1 fruit fly cellular context compared by ENCODE assay signal in the genomic region with DNA sequence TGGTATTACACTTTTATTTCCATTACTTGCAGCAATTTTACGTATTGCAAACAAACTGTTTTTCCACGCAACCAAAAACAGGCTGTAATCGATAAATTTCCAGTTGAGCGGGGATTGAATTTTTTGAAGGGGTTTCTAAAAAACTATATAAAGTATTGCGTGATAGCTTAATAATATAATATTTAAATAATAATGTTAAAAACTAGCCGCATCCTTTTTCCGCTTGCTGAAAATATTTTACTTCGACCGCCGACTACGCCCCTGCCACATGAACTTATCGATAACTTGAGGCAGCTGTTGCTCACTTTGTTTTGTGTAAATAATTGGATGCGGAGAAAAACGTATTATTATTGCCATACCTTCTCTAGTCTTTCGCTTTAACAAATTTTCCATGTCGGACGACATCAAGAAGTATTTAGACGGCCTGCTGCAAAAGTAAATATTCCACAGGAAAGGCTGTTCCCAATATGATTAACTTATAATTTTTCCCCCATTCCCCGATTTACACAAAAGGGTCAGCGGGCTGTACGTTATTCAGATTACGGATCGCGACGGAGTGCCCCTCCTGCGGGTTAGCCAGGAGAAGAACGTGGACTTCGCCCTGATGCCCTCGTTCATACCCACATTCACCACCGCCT.
TF ChIP-seq lines count a peak whose summit lies in the region.

A gene (minus strand): TSS at position 87 of the 638 bp plus-strand sequence.
A gene (plus strand): TSS at position 289 of the 638 bp plus-strand sequence.

TF ChIP-seq in whole organism, embryonic, 481 proteins besides CTCF, POLR2A, EP300 and RAD21 (continued from another document and continues in another):
- peak; percentile 99 for TF ChIP-seq Gug (GFP tag; IDR thresholded peaks at IDR 0.05; lab: Robert Waterston, UW)
- peak; percentile 84 for TF ChIP-seq sug (tag; optimal IDR thresholded peaks at IDR 0.05; lab: Kevin White, UChicago)
- peak; percentile 98 for TF ChIP-seq GATAe (GFP tag; conservative IDR thresholded peaks at IDR 0.05; lab: Robert Waterston, UW)
- peak; percentile 86 for TF ChIP-seq maf-S (GFP tag; optimal IDR thresholded peaks at IDR 0.05; lab: Kevin White, UChicago)
- peak; percentile 92 for TF ChIP-seq HLH54F (GFP tag; optimal IDR thresholded peaks at IDR 0.05; lab: Kevin White, UChicago)
- TF ChIP-seq CG14667 (GFP tag; IDR thresholded peaks at IDR 0.05; lab: Robert Waterston, UW) = peak; percentile 99
- TF ChIP-seq nom (GFP tag; optimal IDR thresholded peaks at IDR 0.05; lab: Kevin White, UChicago) = peak; percentile 81
- TF ChIP-seq Mrtf (GFP tag; IDR thresholded peaks at IDR 0.05; lab: Robert Waterston, UW) = peak; percentile 99
- TF ChIP-seq Fer2 (tag; optimal IDR thresholded peaks at IDR 0.05; lab: Kevin White, UChicago) = peak; percentile 96
- TF ChIP-seq ab (GFP tag; optimal IDR thresholded peaks at IDR 0.05; lab: Kevin White, UChicago) = peak; percentile 81
- TF ChIP-seq gce (GFP tag; IDR thresholded peaks at IDR 0.05; lab: Robert Waterston, UW) = peak; percentile 99
- TF ChIP-seq sim (GFP tag; IDR thresholded peaks at IDR 0.05; lab: Robert Waterston, UW) = peak; percentile 97
- peak; percentile 99 for TF ChIP-seq Xrp1 (GFP tag; IDR thresholded peaks at IDR 0.05; lab: Robert Waterston, UW)
- peak; percentile 82 for TF ChIP-seq Bdp1 (GFP tag; optimal IDR thresholded peaks at IDR 0.05; lab: Kevin White, UChicago)
- TF ChIP-seq en (GFP tag; optimal IDR thresholded peaks at IDR 0.05; lab: Kevin White, UChicago) = peak; percentile 31
- peak; percentile 88 for TF ChIP-seq kah (GFP tag; optimal IDR thresholded peaks at IDR 0.05; lab: Kevin White, UChicago)
- no peak for TF ChIP-seq Neu2 (GFP tag; optimal IDR thresholded peaks at IDR 0.05; lab: Kevin White, UChicago; ENCODE audit: borderline replicate concordance)
- TF ChIP-seq CG1792 (GFP tag; optimal IDR thresholded peaks at IDR 0.05; lab: Kevin White, UChicago) = peak; percentile 48
- peak; percentile 95 for TF ChIP-seq CG14710 (tag; optimal IDR thresholded peaks at IDR 0.05; lab: Kevin White, UChicago)
- peak; percentile 95 for TF ChIP-seq psq (GFP tag; optimal IDR thresholded peaks at IDR 0.05; lab: Kevin White, UChicago)
- TF ChIP-seq CG17359 (tag; optimal IDR thresholded peaks at IDR 0.05; lab: Kevin White, UChicago) = peak; percentile 99
- TF ChIP-seq bowl (GFP tag; IDR thresholded peaks at IDR 0.05; lab: Robert Waterston, UW) = peak; percentile 98
- peak; percentile 96 for TF ChIP-seq nau (GFP tag; optimal IDR thresholded peaks at IDR 0.05; lab: Kevin White, UChicago)
- peak; percentile 99 for TF ChIP-seq ttk (GFP tag; IDR thresholded peaks at IDR 0.05; lab: Robert Waterston, UW)
- TF ChIP-seq Hr39 (optimal IDR thresholded peaks at IDR 0.05; lab: Kevin White, UChicago) = no peak
- 0 out of 2 replicates have a peak, but pooled peaks have one; percentile 42 for TF ChIP-seq nerfin-2 (GFP tag; IDR thresholded peaks at IDR 0.05; lab: Robert Waterston, UW; ENCODE audit: partially characterized antibody)
- peak; percentile 97 for TF ChIP-seq Lim3 (GFP tag; IDR thresholded peaks at IDR 0.05; lab: Robert Waterston, UW)
- TF ChIP-seq CG8924 (tag; optimal IDR thresholded peaks at IDR 0.05; lab: Kevin White, UChicago) = peak; percentile 98
- TF ChIP-seq CG13287 (GFP tag; IDR thresholded peaks at IDR 0.05; lab: Robert Waterston, UW; ENCODE audit: partially characterized antibody) = peak; percentile 78
- TF ChIP-seq CG9437 (GFP tag; optimal IDR thresholded peaks at IDR 0.05; lab: Kevin White, UChicago) = peak; percentile 96
- TF ChIP-seq Dp (GFP tag; optimal IDR thresholded peaks at IDR 0.05; lab: Kevin White, UChicago) = peak; percentile 56
- peak; percentile 11 for TF ChIP-seq luna (GFP tag; optimal IDR thresholded peaks at IDR 0.05; lab: Kevin White, UChicago)
- peak; percentile 92 for TF ChIP-seq Dip3 (GFP tag; optimal IDR thresholded peaks at IDR 0.05; lab: Kevin White, UChicago)
- TF ChIP-seq Rx (GFP tag; IDR thresholded peaks at IDR 0.05; lab: Robert Waterston, UW) = peak; percentile 99
- peak; percentile 98 for TF ChIP-seq Ets65A (GFP tag; lab: Kevin White, UChicago)
- TF ChIP-seq Med (GFP tag; lab: Kevin White, UChicago) = peak; percentile 98
- peak; percentile 98 for TF ChIP-seq Xbp1 (GFP tag; optimal IDR thresholded peaks at IDR 0.05; lab: Kevin White, UChicago)
- peak; percentile 99 for TF ChIP-seq CG11456 (GFP tag; IDR thresholded peaks at IDR 0.05; lab: Robert Waterston, UW)
- peak; percentile 88 for TF ChIP-seq CG13123 (GFP tag; optimal IDR thresholded peaks at IDR 0.05; lab: Kevin White, UChicago)
- peak; percentile 26 for TF ChIP-seq CG15479 (GFP tag; optimal IDR thresholded peaks at IDR 0.05; lab: Kevin White, UChicago)
- TF ChIP-seq CG6765 (GFP tag; optimal IDR thresholded peaks at IDR 0.05; lab: Kevin White, UChicago) = peak; percentile 91
- peak; percentile 57 for TF ChIP-seq CG12236 (GFP tag; optimal IDR thresholded peaks at IDR 0.05; lab: Kevin White, UChicago)
- TF ChIP-seq CG10431 (GFP tag; optimal IDR thresholded peaks at IDR 0.05; lab: Kevin White, UChicago) = peak; percentile 79
- peak; percentile 94 for TF ChIP-seq CG6683 (GFP tag; optimal IDR thresholded peaks at IDR 0.05; lab: Kevin White, UChicago)
- peak; percentile 97 for TF ChIP-seq tap (tag; optimal IDR thresholded peaks at IDR 0.05; lab: Kevin White, UChicago)
- no peak for TF ChIP-seq prd (optimal IDR thresholded peaks at IDR 0.05; lab: Kevin White, UChicago)
- TF ChIP-seq prd (GFP tag; IDR thresholded peaks at IDR 0.05; lab: Robert Waterston, UW) = peak; percentile 100
- peak; percentile 98 for TF ChIP-seq CG2712 (tag; optimal IDR thresholded peaks at IDR 0.05; lab: Kevin White, UChicago)
- peak; percentile 98 for TF ChIP-seq CG17361 (GFP tag; IDR thresholded peaks at IDR 0.05; lab: Robert Waterston, UW)
- TF ChIP-seq sens (GFP tag; lab: Kevin White, UChicago) = peak; percentile 97
- TF ChIP-seq Awh (GFP tag; IDR thresholded peaks at IDR 0.05; lab: Robert Waterston, UW) = peak; percentile 99
- no peak for TF ChIP-seq Trl (optimal IDR thresholded peaks at IDR 0.05; lab: Kevin White, UChicago)
- peak; percentile 77 for TF ChIP-seq Trl (GFP tag; optimal IDR thresholded peaks at IDR 0.05; lab: Kevin White, UChicago)
- peak; percentile 53 for TF ChIP-seq repo (GFP tag; optimal IDR thresholded peaks at IDR 0.05; lab: Kevin White, UChicago)
- TF ChIP-seq seq (GFP tag; IDR thresholded peaks at IDR 0.05; lab: Robert Waterston, UW) = peak; percentile 99
- peak; percentile 65 for TF ChIP-seq dm (GFP tag; optimal IDR thresholded peaks at IDR 0.05; lab: Kevin White, UChicago)
- peak; percentile 97 for TF ChIP-seq CG3281 (GFP tag; optimal IDR thresholded peaks at IDR 0.05; lab: Kevin White, UChicago)
- TF ChIP-seq Jarid2 (GFP tag; optimal IDR thresholded peaks at IDR 0.05; lab: Kevin White, UChicago) = peak; percentile 88
- peak; percentile 90 for TF ChIP-seq CG7786 (GFP tag; optimal IDR thresholded peaks at IDR 0.05; lab: Kevin White, UChicago)
- peak; percentile 98 for TF ChIP-seq Atf6 (GFP tag; IDR thresholded peaks at IDR 0.05; lab: Robert Waterston, UW)
- TF ChIP-seq CG4707 (GFP tag; optimal IDR thresholded peaks at IDR 0.05; lab: Kevin White, UChicago) = peak; percentile 87
- peak; percentile 90 for TF ChIP-seq CG8359 (GFP tag; optimal IDR thresholded peaks at IDR 0.05; lab: Kevin White, UChicago; ENCODE audit: borderline replicate concordance)
- TF ChIP-seq croc (GFP tag; conservative IDR thresholded peaks at IDR 0.05; lab: Robert Waterston, UW) = peak; percentile 97
- peak; percentile 99 for TF ChIP-seq ken (GFP tag; IDR thresholded peaks at IDR 0.05; lab: Robert Waterston, UW)
- peak; percentile 52 for TF ChIP-seq CG16813 (GFP tag; IDR thresholded peaks at IDR 0.05; lab: Robert Waterston, UW; ENCODE audit: partially characterized antibody)
- TF ChIP-seq inv (GFP tag; IDR thresholded peaks at IDR 0.05; lab: Robert Waterston, UW; ENCODE audit: partially characterized antibody) = no peak; the same call in 1 of the 2 replicates
- TF ChIP-seq fru (optimal IDR thresholded peaks at IDR 0.05; lab: Kevin White, UChicago) = no peak
- TF ChIP-seq gcm2 (GFP tag; optimal IDR thresholded peaks at IDR 0.05; lab: Kevin White, UChicago) = peak; percentile 85
- peak; percentile 94 for TF ChIP-seq tio (GFP tag; optimal IDR thresholded peaks at IDR 0.05; lab: Kevin White, UChicago)
- TF ChIP-seq pan (optimal IDR thresholded peaks at IDR 0.05; lab: Kevin White, UChicago) = no peak
- peak in 1 of 2 experiments; percentile 100 for TF ChIP-seq pan (GFP tag; optimal IDR thresholded peaks at IDR 0.05 in 1 of 2, IDR thresholded peaks at IDR 0.05 in 1 of 2)
- peak; percentile 87 for TF ChIP-seq CG12104 (GFP tag; optimal IDR thresholded peaks at IDR 0.05; lab: Kevin White, UChicago)
- peak; percentile 91 for TF ChIP-seq trh (GFP tag; optimal IDR thresholded peaks at IDR 0.05; lab: Kevin White, UChicago)
- TF ChIP-seq CG17568 (GFP tag; optimal IDR thresholded peaks at IDR 0.05; lab: Kevin White, UChicago) = peak; percentile 97
- TF ChIP-seq CG7357 (GFP tag; IDR thresholded peaks at IDR 0.05; lab: Robert Waterston, UW) = peak; percentile 97
- TF ChIP-seq salm (tag; optimal IDR thresholded peaks at IDR 0.05; lab: Kevin White, UChicago) = peak; percentile 96
- peak; percentile 97 for TF ChIP-seq ro (GFP tag; IDR thresholded peaks at IDR 0.05; lab: Robert Waterston, UW)
- TF ChIP-seq CG16779 (GFP tag; IDR thresholded peaks at IDR 0.05; lab: Robert Waterston, UW) = peak; percentile 98
- TF ChIP-seq zfh1 (GFP tag; IDR thresholded peaks at IDR 0.05; lab: Robert Waterston, UW) = peak; percentile 99
- TF ChIP-seq lbe (GFP tag; optimal IDR thresholded peaks at IDR 0.05; lab: Kevin White, UChicago) = peak; percentile 98
- TF ChIP-seq unpg (GFP tag; optimal IDR thresholded peaks at IDR 0.05; lab: Kevin White, UChicago) = peak; percentile 99
- peak; percentile 80 for TF ChIP-seq Dip2 (GFP tag; IDR thresholded peaks at IDR 0.05; lab: Robert Waterston, UW)
- TF ChIP-seq vnd (GFP tag; IDR thresholded peaks at IDR 0.05; lab: Robert Waterston, UW; ENCODE audit: partially characterized antibody) = no peak
- TF ChIP-seq CG6175 (GFP tag; IDR thresholded peaks at IDR 0.05; lab: Robert Waterston, UW) = peak; percentile 99
- TF ChIP-seq dpn (GFP tag; optimal IDR thresholded peaks at IDR 0.05; lab: Kevin White, UChicago) = peak; percentile 79 to 98
- TF ChIP-seq CG6791 (GFP tag; IDR thresholded peaks at IDR 0.05; lab: Robert Waterston, UW; ENCODE audit: partially characterized antibody) = peak; percentile 63; the same call in 2 of the 3 replicates
- TF ChIP-seq D (optimal IDR thresholded peaks at IDR 0.05; lab: Kevin White, UChicago) = no peak
- TF ChIP-seq D (GFP tag; optimal IDR thresholded peaks at IDR 0.05; lab: Kevin White, UChicago) = peak; percentile 96
- TF ChIP-seq D19A (tag; optimal IDR thresholded peaks at IDR 0.05; lab: Kevin White, UChicago) = peak; percentile 93
- TF ChIP-seq fu2 (GFP tag; optimal IDR thresholded peaks at IDR 0.05; lab: Kevin White, UChicago) = peak; percentile 87
- TF ChIP-seq jigr1 (GFP tag; IDR thresholded peaks at IDR 0.05; lab: Robert Waterston, UW) = peak; percentile 96
- TF ChIP-seq gt (GFP tag; IDR thresholded peaks at IDR 0.05; lab: Robert Waterston, UW) = peak; percentile 98
- TF ChIP-seq CG33213 (GFP tag; optimal IDR thresholded peaks at IDR 0.05; lab: Kevin White, UChicago) = peak; percentile 72
- TF ChIP-seq az2 (GFP tag; optimal IDR thresholded peaks at IDR 0.05; lab: Kevin White, UChicago) = peak; percentile 98
- TF ChIP-seq PHDP (tag; optimal IDR thresholded peaks at IDR 0.05; lab: Kevin White, UChicago) = peak; percentile 99
- peak; percentile 99 for TF ChIP-seq ara (GFP tag; IDR thresholded peaks at IDR 0.05; lab: Robert Waterston, UW)
- TF ChIP-seq kay (GFP tag; optimal IDR thresholded peaks at IDR 0.05; lab: Kevin White, UChicago) = peak; percentile 90
- TF ChIP-seq HmgD (GFP tag; optimal IDR thresholded peaks at IDR 0.05; lab: Kevin White, UChicago) = no peak
- peak; percentile 99 for TF ChIP-seq CG32772 (GFP tag; IDR thresholded peaks at IDR 0.05; lab: Robert Waterston, UW)
- peak in 1 of 3 experiments; percentile 95 for TF ChIP-seq lola (GFP tag; optimal IDR thresholded peaks at IDR 0.05; lab: Kevin White, UChicago)
- peak; percentile 98 for TF ChIP-seq CG9215 (GFP tag; IDR thresholded peaks at IDR 0.05; lab: Robert Waterston, UW)
- no peak for TF ChIP-seq eve (GFP tag; optimal IDR thresholded peaks at IDR 0.05; lab: Kevin White, UChicago)
- TF ChIP-seq CG11247 (GFP tag; IDR thresholded peaks at IDR 0.05; lab: Robert Waterston, UW) = peak; percentile 99
- TF ChIP-seq zen (tag; optimal IDR thresholded peaks at IDR 0.05; lab: Kevin White, UChicago) = peak; percentile 98
- no peak for TF ChIP-seq cad (GFP tag; optimal IDR thresholded peaks at IDR 0.05; lab: Kevin White, UChicago)
- peak; percentile 94 for TF ChIP-seq CG15514 (GFP tag; optimal IDR thresholded peaks at IDR 0.05; lab: Kevin White, UChicago)
- TF ChIP-seq tup (GFP tag; optimal IDR thresholded peaks at IDR 0.05; lab: Kevin White, UChicago) = peak; percentile 86
- TF ChIP-seq Sin3A (optimal IDR thresholded peaks at IDR 0.05; lab: Kevin White, UChicago) = no peak
- TF ChIP-seq fd3F (GFP tag; optimal IDR thresholded peaks at IDR 0.05; lab: Kevin White, UChicago) = peak; percentile 98
- peak; percentile 75 for TF ChIP-seq CG8944 (GFP tag; optimal IDR thresholded peaks at IDR 0.05; lab: Kevin White, UChicago)
- peak; percentile 93 for TF ChIP-seq aop (GFP tag; IDR thresholded peaks at IDR 0.05; lab: Robert Waterston, UW)
- peak; percentile 94 for TF ChIP-seq CG11723 (GFP tag; optimal IDR thresholded peaks at IDR 0.05; lab: Kevin White, UChicago)
- TF ChIP-seq Max (GFP tag; optimal IDR thresholded peaks at IDR 0.05; lab: Kevin White, UChicago) = peak; percentile 92
- peak; percentile 80 for TF ChIP-seq z (GFP tag; IDR thresholded peaks at IDR 0.05; lab: Robert Waterston, UW)
- TF ChIP-seq hth (optimal IDR thresholded peaks at IDR 0.05; lab: Kevin White, UChicago) = no peak
- peak; percentile 59; the same call in 1 of the 3 replicates for TF ChIP-seq CG14860 (GFP tag; IDR thresholded peaks at IDR 0.05; lab: Robert Waterston, UW; ENCODE audit: partially characterized antibody)
- peak; percentile 92 for TF ChIP-seq sd (tag; optimal IDR thresholded peaks at IDR 0.05; lab: Kevin White, UChicago)
- peak; percentile 96 for TF ChIP-seq CkIIα-i1 (GFP tag; IDR thresholded peaks at IDR 0.05; lab: Robert Waterston, UW)
- TF ChIP-seq CG32767 (GFP tag; IDR thresholded peaks at IDR 0.05; lab: Robert Waterston, UW) = peak; percentile 98
- peak; percentile 99 for TF ChIP-seq wor (GFP tag; IDR thresholded peaks at IDR 0.05; lab: Robert Waterston, UW)
- TF ChIP-seq Lpt (GFP tag; optimal IDR thresholded peaks at IDR 0.05; lab: Kevin White, UChicago) = no peak
- TF ChIP-seq CG12391 (tag; optimal IDR thresholded peaks at IDR 0.05; lab: Kevin White, UChicago) = peak; percentile 99
- TF ChIP-seq CG10366 (GFP tag; IDR thresholded peaks at IDR 0.05; lab: Robert Waterston, UW) = peak; percentile 99
